Worm (Caenorhabditis elegans) whole organism, L3 larva: ENCODE data around the gene T24F1.7.

ENCODE experiments used
- nhr-23 ChIP-seq: fragments of 150-350 bp; optimal IDR thresholded peaks from 2 replicates; lab custom pipeline; 2014; ENCODE audit warnings: missing biosample characterization, missing genetic modification reagents, missing genetic modification characterization
- nhr-28 ChIP-seq: fragments of 150-350 bp; optimal IDR thresholded peaks from 2 replicates; lab custom pipeline; 2014; ENCODE audit warnings: missing biosample characterization, missing genetic modification characterization
- skn-1 ChIP-seq: fragments of 150-350 bp; optimal IDR thresholded peaks from 2 replicates; lab custom pipeline; 2014; ENCODE audit warnings: missing biosample characterization, missing genetic modification characterization
- ztf-11 ChIP-seq: fragments of 150-350 bp; optimal IDR thresholded peaks from 2 replicates; lab custom pipeline; 2014; ENCODE audit warnings: missing biosample characterization, missing genetic modification characterization

DNA sequence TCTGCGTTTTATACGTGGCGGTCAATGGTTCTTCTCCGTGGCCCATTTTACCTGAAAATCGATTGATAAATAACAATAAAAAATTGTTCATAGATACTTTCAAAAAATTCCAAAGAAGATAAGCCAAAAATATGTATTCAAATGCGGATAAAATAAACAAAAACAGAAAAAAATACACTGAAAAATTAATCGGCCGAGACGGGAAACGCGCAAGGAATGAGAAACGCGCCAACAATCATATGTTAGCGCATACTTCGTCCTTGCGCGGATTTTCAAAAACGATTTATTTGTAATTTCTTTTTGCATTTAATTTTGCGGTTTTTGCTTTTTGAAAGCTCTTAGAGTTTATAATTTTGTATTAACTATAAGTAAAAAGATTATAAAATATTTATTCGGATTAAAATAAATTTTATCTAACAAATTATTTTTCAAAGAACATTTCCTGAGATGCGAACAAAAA, 33.3 kb downstream of the T24F1.7 start, which contains the start of gene nduf-11:
- no peak for TF ChIP-seq ztf-11
- TF ChIP-seq nhr-23 (tag; lab: Kevin White, UChicago) = peak; percentile 93
- TF ChIP-seq nhr-28 = no peak
- TF ChIP-seq skn-1 (tag; lab: Kevin White, UChicago) = peak; percentile 84
